Worm (Caenorhabditis elegans): ENCODE results near the gene C01G6.4.

- TF ChIP-seq ztf-16 (tag; optimal IDR thresholded peaks at IDR 0.05) (no peak), dve-1 (tag; optimal IDR thresholded peaks at IDR 0.05) (no peak), syd-9 (tag; optimal IDR thresholded peaks at IDR 0.05) (no peak), ref-2 (tag; optimal IDR thresholded peaks at IDR 0.05) (no peak), fax-1 (tag; optimal IDR thresholded peaks at IDR 0.05) (no peak), sox-4 (tag; optimal IDR thresholded peaks at IDR 0.05) (no peak), pag-3 (tag; optimal IDR thresholded peaks at IDR 0.05; ENCODE audit: borderline replicate concordance) (no peak), hlh-13 (GFP tag; optimal IDR thresholded peaks at IDR 0.05) (no peak), sdc-2 (tag; optimal IDR thresholded peaks at IDR 0.05) (no peak), nhr-11 (tag; optimal IDR thresholded peaks at IDR 0.05) (no peak), nfya-1 (tag; optimal IDR thresholded peaks at IDR 0.05) (no peak), unc-3 (GFP tag; conservative IDR thresholded peaks at IDR 0.05) (no peak), unc-3 (tag; optimal IDR thresholded peaks at IDR 0.05) (no peak), pqm-1 (tag; optimal IDR thresholded peaks at IDR 0.05) (no peak), F13H6.1 (tag; optimal IDR thresholded peaks at IDR 0.05) (no peak)
Measured at ce11 chrII:9263784-9264183, 9.1 kb downstream of the C01G6.4 start.

Data from whole organism, late embryonic.